Fruit fly (Drosophila melanogaster): Measurements from ENCODE around the gene TbCMF46.

dm6 chr2L:9912570-9913260 lies 11.9 kb downstream of the TbCMF46 start, which contains the start of the genes Etl1 and Srp54:
- TF ChIP-seq CTCF (optimal IDR thresholded peaks at IDR 0.05) (no peak), CG8478 (optimal IDR thresholded peaks at IDR 0.05) (no peak)

Data from S2 (cell line).